Worm (Caenorhabditis elegans) whole organism, L4 larva: ENCODE data around the gene egl-9.

Source experiments
- F26F4.8 ChIP-seq: fragments of 200-800 bp; sonication (Bioruptor generic); conservative IDR thresholded peaks from 2 replicates; pipeline ENCODE4 v1.3.6; 2022; ENCODE audit warnings: missing genetic modification characterization, missing compliant biosample characterization
- F49E8.2 ChIP-seq: sonication (generic microtip); optimal IDR thresholded peaks from 2 replicates; lab custom pipeline; 2016; ENCODE audit warnings: missing compliant biosample characterization, mild to moderate bottlenecking, missing genetic modification characterization, borderline replicate concordance
- T20F7.1 ChIP-seq: fragments of 200-800 bp; sonication (Bioruptor generic); optimal IDR thresholded peaks from 2 replicates; lab custom pipeline; 2018; ENCODE audit warnings: mild to moderate bottlenecking, missing genetic modification characterization, missing compliant biosample characterization
- T26A8.4 ChIP-seq: fragments of 200-800 bp; sonication (Bioruptor generic); IDR thresholded peaks from 2 replicates; pipeline ENCODE4 v1.3.6; 2022; ENCODE audit warnings: missing genetic modification characterization, missing compliant biosample characterization
- Y105C5A.15 ChIP-seq: fragments of 200-800 bp; sonication (Bioruptor generic); IDR thresholded peaks from 2 replicates; pipeline ENCODE4 v1.3.6; 2022; ENCODE audit warnings: missing genetic modification characterization, missing compliant biosample characterization
- Y5F2A.4 ChIP-seq: fragments of 200-800 bp; sonication (Bioruptor generic); optimal IDR thresholded peaks from 2 replicates; lab custom pipeline; 2018; ENCODE audit warnings: mild to moderate bottlenecking, missing genetic modification characterization, missing compliant biosample characterization
- Y75B8A.6 ChIP-seq: fragments of 200-800 bp; sonication (Bioruptor generic); IDR thresholded peaks from 2 replicates; pipeline ENCODE4 v1.3.6; 2022; ENCODE audit warnings: missing genetic modification reagents, missing genetic modification characterization, missing compliant biosample characterization
- aha-1 ChIP-seq: fragments of 150-350 bp; peaks from one replicate; lab custom pipeline; 2014; ENCODE audit warnings: missing biosample characterization, missing genetic modification characterization
- ama-1 ChIP-seq: fragments of 150-350 bp; optimal IDR thresholded peaks from 2 replicates; lab custom pipeline; 2014; ENCODE audit warnings: inconsistent platforms, mixed read lengths
- ceh-20 ChIP-seq: fragments of 200-800 bp; sonication (Bioruptor generic); IDR thresholded peaks from 2 replicates; pipeline ENCODE4 v1.3.6; 2022; ENCODE audit warnings: missing genetic modification reagents, missing genetic modification characterization, missing compliant biosample characterization
- ceh-32 ChIP-seq: sonication (generic microtip); optimal IDR thresholded peaks from 2 replicates; lab custom pipeline; 2016; ENCODE audit warnings: mild to moderate bottlenecking, missing genetic modification characterization, missing compliant biosample characterization; ENCODE audit not compliant: poor library complexity
- ceh-44 ChIP-seq: fragments of 200-800 bp; sonication (Bioruptor generic); IDR thresholded peaks from 2 replicates; pipeline ENCODE4 v1.3.6; 2022; ENCODE audit warnings: missing genetic modification reagents, missing genetic modification characterization, missing compliant biosample characterization
- daf-16 ChIP-seq, 3 experiments: sonication (generic microtip); optimal IDR thresholded peaks; 2 replicates each; lab custom pipeline; 2016 to 2017; ENCODE audit warnings: missing genetic modification characterization in 3 of 3, missing genetic modification reagents in 3 of 3, mild to moderate bottlenecking in 2 of 3, missing compliant biosample characterization in 2 of 3, missing biosample characterization in 1 of 3, moderate library complexity in 1 of 3
- dmd-6 ChIP-seq: fragments of 200-800 bp; sonication (Bioruptor generic); IDR thresholded peaks from 2 replicates; pipeline ENCODE4 v1.3.6; 2022; ENCODE audit warnings: missing genetic modification reagents, missing genetic modification characterization, missing compliant biosample characterization
- duxl-1 ChIP-seq: sonication (generic microtip); optimal IDR thresholded peaks from 2 replicates; lab custom pipeline; 2016; ENCODE audit warnings: mild to moderate bottlenecking, missing genetic modification characterization, moderate library complexity, missing compliant biosample characterization; ENCODE audit not compliant: poor library complexity
- dve-1 ChIP-seq: sonication (generic microtip); optimal IDR thresholded peaks from 2 replicates; lab custom pipeline; 2017; ENCODE audit warnings: antibody characterized with exemption, mild to moderate bottlenecking, missing genetic modification characterization, missing compliant biosample characterization; ENCODE audit not compliant: insufficient read depth
- gei-8 ChIP-seq: fragments of 200-800 bp; sonication (Bioruptor generic); optimal IDR thresholded peaks from 2 replicates; lab custom pipeline; 2018; ENCODE audit warnings: mild to moderate bottlenecking, missing genetic modification characterization, missing compliant biosample characterization
- hif-1 ChIP-seq, 2 experiments: sonication (generic microtip); optimal IDR thresholded peaks; 2 replicates each; lab custom pipeline; 2016 to 2017; ENCODE audit warnings: missing compliant biosample characterization in 2 of 2, missing genetic modification characterization in 2 of 2, missing genetic modification reagents in 2 of 2, missing genotype in 2 of 2, mild to moderate bottlenecking in 1 of 2
- hlh-11 ChIP-seq: fragments of 200-800 bp; sonication (Bioruptor generic); optimal IDR thresholded peaks from 2 replicates; lab custom pipeline; 2018; ENCODE audit warnings: mild to moderate bottlenecking, missing genetic modification characterization, missing compliant biosample characterization
- hlh-30 ChIP-seq: sonication (generic microtip); optimal IDR thresholded peaks from 2 replicates; lab custom pipeline; 2017; ENCODE audit warnings: antibody characterized with exemption, mild to moderate bottlenecking, missing genetic modification characterization, missing compliant biosample characterization; ENCODE audit not compliant: insufficient read depth
- lin-1 ChIP-seq: fragments of 200-800 bp; sonication (Bioruptor generic); IDR thresholded peaks from 2 replicates; pipeline ENCODE4 v1.3.6; 2022; ENCODE audit warnings: missing genetic modification reagents, missing genetic modification characterization, missing compliant biosample characterization
- lin-13 ChIP-seq: fragments of 150-350 bp; optimal IDR thresholded peaks from 2 replicates; lab custom pipeline; 2014; ENCODE audit warnings: missing biosample characterization, missing genetic modification reagents, missing genetic modification characterization
- lin-15B ChIP-seq: fragments of 150-350 bp; sonication (generic microtip); optimal IDR thresholded peaks from 3 replicates; lab custom pipeline; 2014; ENCODE audit warnings: missing biosample characterization, missing genetic modification characterization
- lsy-2 ChIP-seq, 2 experiments: fragments of 150-350 bp in 1 of 2; sonication (generic microtip) in 1 of 2; optimal IDR thresholded peaks; 2 replicates each; lab custom pipeline; 2014 to 2017; ENCODE audit warnings: missing biosample characterization in 2 of 2, missing genetic modification characterization in 2 of 2
- madf-5 ChIP-seq, 2 experiments: fragments of 200-800 bp; sonication (Bioruptor generic); IDR thresholded peaks; 2 replicates each; pipeline ENCODE4 v1.3.6; 2022; ENCODE audit warnings: missing compliant biosample characterization in 2 of 2, missing genetic modification characterization in 2 of 2
- madf-9 ChIP-seq: fragments of 200-800 bp; sonication (Bioruptor generic); conservative IDR thresholded peaks from 2 replicates; pipeline ENCODE4 v1.3.6; 2022; ENCODE audit warnings: missing genetic modification reagents, missing genetic modification characterization, missing compliant biosample characterization
- mdl-1 ChIP-seq, 2 experiments: fragments of 150-350 bp in 1 of 2; sonication (generic microtip) in 1 of 2; optimal IDR thresholded peaks; 2 replicates each; lab custom pipeline; 2014 to 2017; ENCODE audit warnings: missing biosample characterization in 2 of 2, missing genetic modification characterization in 2 of 2
- mdt-29 ChIP-seq: fragments of 200-800 bp; sonication (Bioruptor generic); IDR thresholded peaks from 2 replicates; pipeline ENCODE4 v1.3.6; 2022; ENCODE audit warnings: missing genetic modification reagents, missing genetic modification characterization, missing compliant biosample characterization
- mes-2 ChIP-seq: sonication (generic microtip); optimal IDR thresholded peaks from 2 replicates; lab custom pipeline; 2016; ENCODE audit warnings: missing genotype, mild to moderate bottlenecking, missing genetic modification characterization, missing compliant biosample characterization; ENCODE audit not compliant: poor library complexity, severe bottlenecking
- mxl-3 ChIP-seq: fragments of 200-800 bp; sonication (Bioruptor generic); optimal IDR thresholded peaks from 2 replicates; lab custom pipeline; 2018; ENCODE audit warnings: mild to moderate bottlenecking, missing genetic modification characterization, missing compliant biosample characterization
- nhr-102 ChIP-seq: sonication (generic microtip); optimal IDR thresholded peaks from 2 replicates; lab custom pipeline; 2016; ENCODE audit warnings: mild to moderate bottlenecking, missing genetic modification characterization, moderate library complexity, missing compliant biosample characterization
- nhr-25 ChIP-seq: sonication (generic microtip); optimal IDR thresholded peaks from 2 replicates; lab custom pipeline; 2017; ENCODE audit warnings: missing genetic modification characterization, mild to moderate bottlenecking, missing compliant biosample characterization, antibody characterized with exemption, moderate library complexity, borderline replicate concordance; ENCODE audit not compliant: insufficient read depth
- nhr-28 ChIP-seq: fragments of 150-350 bp; optimal IDR thresholded peaks from 2 replicates; lab custom pipeline; 2014; ENCODE audit warnings: missing biosample characterization, missing genetic modification characterization
- nhr-48 ChIP-seq: sonication (generic microtip); optimal IDR thresholded peaks from 2 replicates; lab custom pipeline; 2016; ENCODE audit warnings: mild to moderate bottlenecking, missing genetic modification characterization, missing compliant biosample characterization
- nhr-6 ChIP-seq: fragments of 150-350 bp; optimal IDR thresholded peaks from 2 replicates; lab custom pipeline; 2014; ENCODE audit warnings: missing biosample characterization, missing genetic modification characterization
- nhr-77 ChIP-seq: fragments of 150-350 bp; optimal IDR thresholded peaks from 2 replicates; lab custom pipeline; 2014; ENCODE audit warnings: missing biosample characterization, missing genetic modification characterization
- pqm-1 ChIP-seq: sonication (generic microtip); optimal IDR thresholded peaks from 2 replicates; lab custom pipeline; 2017; ENCODE audit warnings: missing biosample characterization, missing genetic modification characterization
- rbr-2 ChIP-seq: sonication (generic microtip); optimal IDR thresholded peaks from 2 replicates; lab custom pipeline; 2016; ENCODE audit warnings: missing genotype, missing genetic modification characterization, missing compliant biosample characterization
- tag-97 ChIP-seq: fragments of 200-800 bp; sonication (Bioruptor generic); IDR thresholded peaks from 2 replicates; pipeline ENCODE4 v1.3.6; 2022; ENCODE audit warnings: missing genetic modification characterization, missing compliant biosample characterization
- tra-1 ChIP-seq: fragments of 200-800 bp; sonication (Bioruptor generic); IDR thresholded peaks from 2 replicates; pipeline ENCODE4 v1.3.6; 2022; ENCODE audit warnings: missing genetic modification reagents, missing genetic modification characterization, missing compliant biosample characterization
- unc-62 ChIP-seq, 3 experiments: fragments of 150-350 bp in 1 of 3; sonication (generic microtip); optimal IDR thresholded peaks in 2 of 3; peaks in 1 of 3; 1 replicate in 1 of 3; 2 replicates in 2 of 3; lab custom pipeline; 2014 to 2017; ENCODE audit warnings: missing biosample characterization in 3 of 3, missing genetic modification characterization in 3 of 3, missing genetic modification reagents in 3 of 3, missing genotype in 1 of 3
- zfp-3 ChIP-seq: fragments of 200-800 bp; sonication (Bioruptor generic); conservative IDR thresholded peaks from 2 replicates; pipeline ENCODE4 v1.3.6; 2022; ENCODE audit warnings: missing genetic modification reagents, missing genetic modification characterization, missing compliant biosample characterization
- zip-2 ChIP-seq: fragments of 150-350 bp; optimal IDR thresholded peaks from 2 replicates; lab custom pipeline; 2014; ENCODE audit warnings: missing biosample characterization, missing genetic modification characterization
- ztf-7 ChIP-seq: fragments of 150-350 bp; optimal IDR thresholded peaks from 2 replicates; lab custom pipeline; 2014; ENCODE audit warnings: missing biosample characterization, missing genetic modification characterization

Gene egl-9

DNA sequence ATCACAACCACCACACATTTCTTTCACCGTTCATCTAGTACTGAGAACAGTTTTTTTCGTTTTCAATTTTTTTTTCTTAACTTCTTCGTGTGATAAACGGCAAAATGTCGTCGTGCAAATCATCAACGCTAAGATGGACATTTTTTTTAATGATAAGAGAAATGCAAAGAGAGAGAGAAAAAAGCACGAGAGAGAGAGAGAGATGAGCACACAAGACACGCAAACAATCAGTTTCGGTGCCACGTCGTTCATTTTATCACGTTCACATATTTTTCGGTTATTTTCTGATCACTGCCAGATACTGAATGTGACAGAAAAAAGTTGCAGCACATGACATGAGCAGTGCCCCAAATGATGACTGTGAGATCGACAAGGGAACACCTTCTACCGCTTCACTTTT lies at the start of gene egl-9:
TSS of gene egl-9 (plus strand) at position 328 of the 400 bp plus-strand sequence.
- TF ChIP-seq tag-97 (no peak), dmd-6 (GFP tag; lab: Robert Waterston, UW) (peak; percentile 91), mdt-29 (GFP tag; lab: Robert Waterston, UW) (peak; percentile 33; the same call in 1 of the 2 replicates), pqm-1 (peak; percentile 19), hlh-11 (peak; percentile 83), T26A8.4 (GFP tag; lab: Robert Waterston, UW) (peak; percentile 51; the same call in 1 of the 2 replicates), mdl-1 (tag; optimal IDR thresholded peaks at IDR 0.05; lab: Kevin White, UChicago) (peak in 1 of 2 experiments; percentile 62), nhr-25 (tag; lab: Kevin White, UChicago) (no peak), zip-2 (tag; lab: Kevin White, UChicago) (no peak), ama-1 (lab: Kevin White, UChicago) (peak; percentile 59), lin-1 (GFP tag; lab: Robert Waterston, UW) (0 out of 2 replicates have a peak, but pooled peaks have one; percentile 15), mxl-3 (GFP tag; lab: Kevin White, UChicago) (peak; percentile 2), lin-13 (peak; percentile 3), duxl-1 (tag; lab: Kevin White, UChicago) (no peak), Y75B8A.6 (GFP tag; lab: Robert Waterston, UW) (0 out of 2 replicates have a peak, but pooled peaks have one; percentile 16), nhr-77 (tag; lab: Kevin White, UChicago) (peak; percentile 82), Y105C5A.15 (no peak), gei-8 (GFP tag; lab: Kevin White, UChicago) (no peak), dve-1 (tag; lab: Kevin White, UChicago) (peak; percentile 82), madf-9 (GFP tag; lab: Robert Waterston, UW) (no peak), F26F4.8 (GFP tag; lab: Robert Waterston, UW) (no peak), Y5F2A.4 (GFP tag; lab: Kevin White, UChicago) (no peak), unc-62 (GFP tag; optimal IDR thresholded peaks at IDR 0.05 in 1 of 2; lab: Kevin White, UChicago) (peak in 1 of 2 experiments; percentile 24), unc-62 (tag; optimal IDR thresholded peaks at IDR 0.05; lab: Kevin White, UChicago) (no peak), nhr-102 (tag; lab: Kevin White, UChicago) (peak; percentile 7), ceh-20 (GFP tag; lab: Robert Waterston, UW) (0 out of 2 replicates have a peak, but pooled peaks have one; percentile 48), nhr-48 (peak; percentile 53), tra-1 (GFP tag; lab: Robert Waterston, UW) (peak; percentile 31; the same call in 1 of the 2 replicates), rbr-2 (tag; lab: Kevin White, UChicago) (no peak), nhr-6 (tag; lab: Kevin White, UChicago) (no peak), mes-2 (peak; percentile 55), hif-1 (tag; optimal IDR thresholded peaks at IDR 0.05; lab: Kevin White, UChicago) (peak; percentile 78 to 98), ztf-7 (tag; lab: Kevin White, UChicago) (no peak), aha-1 (peak; percentile 99), madf-5 (GFP tag; IDR thresholded peaks at IDR 0.05; lab: Robert Waterston, UW) (no peak), lin-15B (tag; lab: Kevin White, UChicago) (no peak), ceh-32 (tag; lab: Kevin White, UChicago) (no peak), ceh-44 (GFP tag; lab: Robert Waterston, UW) (no peak), zfp-3 (peak; percentile 56), lsy-2 (tag; optimal IDR thresholded peaks at IDR 0.05; lab: Kevin White, UChicago) (peak in 1 of 2 experiments; percentile 57), hlh-30 (tag; lab: Kevin White, UChicago) (peak; percentile 85), F49E8.2 (tag; lab: Kevin White, UChicago) (no peak), T20F7.1 (GFP tag; lab: Kevin White, UChicago) (no peak), nhr-28 (tag; lab: Kevin White, UChicago) (peak; percentile 64), daf-16 (GFP tag; optimal IDR thresholded peaks at IDR 0.05; lab: Kevin White, UChicago) (no peak), daf-16 (tag; optimal IDR thresholded peaks at IDR 0.05; lab: Kevin White, UChicago) (peak; percentile 65)
